Worm (Caenorhabditis elegans) whole organism, L2 larva: ENCODE measurements around the gene F42A6.2.

Experiments
- C34F6.9 ChIP-seq: fragments of 150-350 bp; optimal IDR thresholded peaks from 2 replicates; lab custom pipeline; 2014; ENCODE audit warnings: missing biosample characterization, missing genetic modification characterization
- F13H6.1 ChIP-seq: sonication (generic microtip); optimal IDR thresholded peaks from 2 replicates; lab custom pipeline; 2016; ENCODE audit warnings: missing genetic modification characterization, missing compliant biosample characterization
- R02D3.7 ChIP-seq: fragments of 150-350 bp; optimal IDR thresholded peaks from 2 replicates; lab custom pipeline; 2014; ENCODE audit warnings: missing biosample characterization, missing genetic modification characterization
- Y55F3AM.14 ChIP-seq: fragments of 200-800 bp; sonication (Bioruptor generic); optimal IDR thresholded peaks from 2 replicates; lab custom pipeline; 2018; ENCODE audit warnings: mild to moderate bottlenecking, missing genetic modification characterization, missing compliant biosample characterization
- ZK546.5 ChIP-seq: sonication (generic microtip); optimal IDR thresholded peaks from 2 replicates; lab custom pipeline; 2017; ENCODE audit warnings: missing biosample characterization, missing genetic modification characterization
- alr-1 ChIP-seq: fragments of 150-350 bp; optimal IDR thresholded peaks from 2 replicates; lab custom pipeline; 2014; ENCODE audit warnings: missing biosample characterization, missing genetic modification characterization
- aly-2 ChIP-seq: fragments of 150-350 bp; optimal IDR thresholded peaks from 2 replicates; lab custom pipeline; 2014; ENCODE audit warnings: missing biosample characterization, missing genetic modification characterization
- ama-1 ChIP-seq: fragments of 150-350 bp; optimal IDR thresholded peaks from 2 replicates; lab custom pipeline; 2018; ENCODE audit warnings: inconsistent platforms
- blmp-1 ChIP-seq: sonication (generic microtip); optimal IDR thresholded peaks from 2 replicates; lab custom pipeline; 2017; ENCODE audit warnings: missing genetic modification characterization, mild to moderate bottlenecking, missing compliant biosample characterization, antibody characterized with exemption, moderate library complexity; ENCODE audit not compliant: insufficient read depth
- ceh-16 ChIP-seq: fragments of 150-350 bp; optimal IDR thresholded peaks from 2 replicates; lab custom pipeline; 2014; ENCODE audit warnings: missing biosample characterization, missing genetic modification characterization
- ceh-82 ChIP-seq: fragments of 150-350 bp; optimal IDR thresholded peaks from 2 replicates; lab custom pipeline; 2014; ENCODE audit warnings: missing biosample characterization, missing genetic modification characterization
- crh-2 ChIP-seq: sonication (generic microtip); optimal IDR thresholded peaks from 2 replicates; lab custom pipeline; 2017; ENCODE audit warnings: missing biosample characterization, missing genetic modification characterization
- dmd-4 ChIP-seq: sonication (generic microtip); optimal IDR thresholded peaks from 2 replicates; lab custom pipeline; 2017; ENCODE audit warnings: missing biosample characterization, missing genetic modification characterization
- egl-27 ChIP-seq: sonication (generic microtip); optimal IDR thresholded peaks from 3 replicates; lab custom pipeline; 2017; ENCODE audit warnings: missing biosample characterization, missing genetic modification reagents, missing genetic modification characterization
- elt-1 ChIP-seq: fragments of 150-350 bp; optimal IDR thresholded peaks from 2 replicates; lab custom pipeline; 2014; ENCODE audit warnings: missing biosample characterization, missing genetic modification characterization
- elt-3 ChIP-seq: sonication (generic microtip); optimal IDR thresholded peaks from 2 replicates; lab custom pipeline; 2017; ENCODE audit warnings: missing biosample characterization, missing genetic modification characterization
- fos-1 ChIP-seq: fragments of 150-350 bp; optimal IDR thresholded peaks from 2 replicates; lab custom pipeline; 2014; ENCODE audit warnings: missing biosample characterization, missing genetic modification characterization
- gmeb-1 ChIP-seq: fragments of 150-350 bp; optimal IDR thresholded peaks from 2 replicates; lab custom pipeline; 2014; ENCODE audit warnings: missing biosample characterization, missing genetic modification characterization
- lin-11 ChIP-seq: fragments of 150-350 bp; sonication (generic microtip); optimal IDR thresholded peaks from 2 replicates; lab custom pipeline; 2014; ENCODE audit warnings: missing biosample characterization, missing genetic modification characterization, inconsistent platforms, mixed read lengths
- lin-13 ChIP-seq: fragments of 150-350 bp; optimal IDR thresholded peaks from 2 replicates; lab custom pipeline; 2014; ENCODE audit warnings: missing biosample characterization, missing genetic modification reagents, missing genetic modification characterization
- lin-39 ChIP-seq: fragments of 150-350 bp; optimal IDR thresholded peaks from 2 replicates; lab custom pipeline; 2014; ENCODE audit warnings: missing biosample characterization, missing genetic modification reagents, missing genetic modification characterization
- lsy-2 ChIP-seq, 2 experiments: fragments of 150-350 bp in 1 of 2; sonication (generic microtip) in 1 of 2; optimal IDR thresholded peaks; 2 replicates each; lab custom pipeline; 2014 to 2017; ENCODE audit warnings: missing biosample characterization in 2 of 2, missing genetic modification characterization in 2 of 2
- mab-5 ChIP-seq: fragments of 150-350 bp; optimal IDR thresholded peaks from 2 replicates; lab custom pipeline; 2014; ENCODE audit warnings: missing biosample characterization, missing genetic modification characterization
- mbf-1 ChIP-seq: sonication (generic microtip); optimal IDR thresholded peaks from 2 replicates; lab custom pipeline; 2017; ENCODE audit warnings: missing biosample characterization, missing genetic modification characterization
- mdl-1 ChIP-seq, 2 experiments: fragments of 150-350 bp in 1 of 2; sonication (generic microtip) in 1 of 2; optimal IDR thresholded peaks; 2 replicates each; lab custom pipeline; 2017; ENCODE audit warnings: missing biosample characterization in 2 of 2, missing genetic modification characterization in 2 of 2
- nhr-10 ChIP-seq: sonication (generic microtip); optimal IDR thresholded peaks from 2 replicates; lab custom pipeline; 2017; ENCODE audit warnings: missing biosample characterization, missing genetic modification characterization
- nhr-11 ChIP-seq: fragments of 150-350 bp; optimal IDR thresholded peaks from 2 replicates; lab custom pipeline; 2014; ENCODE audit warnings: missing biosample characterization, missing genetic modification characterization
- nhr-12 ChIP-seq: fragments of 150-350 bp; optimal IDR thresholded peaks from 2 replicates; lab custom pipeline; 2014; ENCODE audit warnings: missing biosample characterization, missing genetic modification characterization
- nhr-129 ChIP-seq: fragments of 150-350 bp; optimal IDR thresholded peaks from 2 replicates; lab custom pipeline; 2014; ENCODE audit warnings: missing biosample characterization, missing genetic modification characterization
- nhr-21 ChIP-seq: fragments of 150-350 bp; optimal IDR thresholded peaks from 2 replicates; lab custom pipeline; 2014; ENCODE audit warnings: missing biosample characterization, missing genetic modification characterization
- nhr-23 ChIP-seq: fragments of 150-350 bp; optimal IDR thresholded peaks from 2 replicates; lab custom pipeline; 2014; ENCODE audit warnings: missing biosample characterization, missing genetic modification reagents, missing genetic modification characterization
- nhr-237 ChIP-seq: fragments of 150-350 bp; optimal IDR thresholded peaks from 2 replicates; lab custom pipeline; 2014; ENCODE audit warnings: missing biosample characterization, missing genetic modification characterization
- nhr-25 ChIP-seq: fragments of 150-350 bp; sonication (generic microtip); optimal IDR thresholded peaks from 3 replicates; lab custom pipeline; 2014; ENCODE audit warnings: missing biosample characterization, missing genetic modification characterization
- nhr-6 ChIP-seq: fragments of 150-350 bp; optimal IDR thresholded peaks from 2 replicates; lab custom pipeline; 2014; ENCODE audit warnings: missing biosample characterization, missing genetic modification characterization
- nhr-77 ChIP-seq: fragments of 150-350 bp; optimal IDR thresholded peaks from 2 replicates; lab custom pipeline; 2014; ENCODE audit warnings: missing biosample characterization, missing genetic modification characterization
- peb-1 ChIP-seq: fragments of 150-350 bp; optimal IDR thresholded peaks from 2 replicates; lab custom pipeline; 2014; ENCODE audit warnings: missing biosample characterization, missing genetic modification characterization
- sem-4 ChIP-seq: fragments of 150-350 bp; optimal IDR thresholded peaks from 2 replicates; lab custom pipeline; 2014; ENCODE audit warnings: missing biosample characterization, missing genetic modification reagents, missing genetic modification characterization
- skn-1 ChIP-seq: sonication (generic microtip); optimal IDR thresholded peaks from 2 replicates; lab custom pipeline; 2017; ENCODE audit warnings: missing biosample characterization, missing genetic modification characterization
- sma-3 ChIP-seq: sonication (generic microtip); optimal IDR thresholded peaks from 2 replicates; lab custom pipeline; 2016; ENCODE audit warnings: missing genetic modification reagents, missing genetic modification characterization, missing compliant biosample characterization
- sma-9 ChIP-seq, 2 experiments: fragments of 150-350 bp in 1 of 2; sonication (generic microtip) in 1 of 2; optimal IDR thresholded peaks; 2 replicates each; lab custom pipeline; 2014 to 2016; ENCODE audit warnings: missing genetic modification characterization in 2 of 2, mild to moderate bottlenecking in 1 of 2, missing biosample characterization in 1 of 2, missing compliant biosample characterization in 1 of 2, missing genetic modification reagents in 1 of 2, moderate library complexity in 1 of 2
- snpc-4 ChIP-seq: fragments of 150-350 bp; optimal IDR thresholded peaks from 2 replicates; lab custom pipeline; 2014; ENCODE audit warnings: missing biosample characterization, missing genetic modification characterization
- unc-39 ChIP-seq: fragments of 150-350 bp; optimal IDR thresholded peaks from 2 replicates; lab custom pipeline; 2014; ENCODE audit warnings: missing biosample characterization, missing genetic modification characterization
- unc-55 ChIP-seq: fragments of 150-350 bp; sonication (generic microtip); optimal IDR thresholded peaks from 3 replicates; lab custom pipeline; 2014; ENCODE audit warnings: missing biosample characterization, missing genetic modification reagents, missing genetic modification characterization
- unc-62 ChIP-seq: fragments of 150-350 bp; optimal IDR thresholded peaks from 2 replicates; lab custom pipeline; 2014; ENCODE audit warnings: missing biosample characterization, missing genetic modification reagents, missing genetic modification characterization
- zag-1 ChIP-seq: fragments of 150-350 bp; optimal IDR thresholded peaks from 2 replicates; lab custom pipeline; 2014; ENCODE audit warnings: missing biosample characterization, missing genetic modification characterization
- ztf-1 ChIP-seq: fragments of 200-800 bp; sonication (Bioruptor generic); conservative IDR thresholded peaks from 2 replicates; pipeline ENCODE4 v1.3.6; 2022; ENCODE audit warnings: missing genetic modification characterization, missing compliant biosample characterization
- ztf-11 ChIP-seq: sonication (generic microtip); optimal IDR thresholded peaks from 2 replicates; lab custom pipeline; 2017; ENCODE audit warnings: missing biosample characterization, missing genetic modification characterization
- ztf-4 ChIP-seq: fragments of 150-350 bp; optimal IDR thresholded peaks from 2 replicates; lab custom pipeline; 2014; ENCODE audit warnings: missing biosample characterization, missing genetic modification characterization

F42A6.2 gene

DNA sequence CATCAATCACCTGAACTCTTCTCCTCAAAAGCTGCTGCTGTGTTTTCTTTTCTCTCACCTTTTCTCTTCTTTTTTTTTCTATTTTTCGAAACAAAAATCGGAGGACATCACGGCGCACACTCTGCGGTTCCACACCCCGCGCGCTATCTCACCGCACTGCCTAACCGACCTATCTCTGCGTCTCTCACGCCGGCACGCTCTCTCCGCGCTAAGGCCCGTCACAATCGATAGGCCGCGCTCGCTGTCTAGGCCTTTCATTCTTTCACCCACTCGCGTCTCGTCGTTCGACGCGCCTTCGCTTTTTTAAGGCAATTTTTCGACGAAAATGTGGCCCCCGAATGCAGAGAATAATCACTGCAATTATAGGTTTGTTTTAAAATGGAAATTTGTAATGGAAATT lies 30.0 kb upstream of the F42A6.2 start, which contains the start of gene zip-11:
zip-11 (plus strand) TSS at position 34 of the 400 bp plus-strand sequence.
- no peak for TF ChIP-seq aly-2 (tag; lab: Kevin White, UChicago)
- TF ChIP-seq nhr-21 (tag; lab: Kevin White, UChicago): peak; percentile 58
- no peak for TF ChIP-seq skn-1
- no peak for TF ChIP-seq elt-3
- no peak for TF ChIP-seq ZK546.5
- no peak for TF ChIP-seq lin-39 (tag; lab: Kevin White, UChicago)
- peak; percentile 44 for TF ChIP-seq lin-13 (GFP tag; lab: Kevin White, UChicago)
- no peak for TF ChIP-seq ceh-82
- TF ChIP-seq sem-4 (tag; lab: Kevin White, UChicago): no peak
- no peak for TF ChIP-seq nhr-12 (tag; lab: Kevin White, UChicago)
- no peak for TF ChIP-seq unc-62 (GFP tag; lab: Kevin White, UChicago)
- no peak for TF ChIP-seq elt-1 (tag; lab: Kevin White, UChicago)
- TF ChIP-seq nhr-11 (tag; lab: Kevin White, UChicago): no peak
- TF ChIP-seq mdl-1 (tag; optimal IDR thresholded peaks at IDR 0.05; lab: Kevin White, UChicago): peak in 1 of 2 experiments; percentile 63
- peak; percentile 69 for TF ChIP-seq C34F6.9 (tag; lab: Kevin White, UChicago)
- TF ChIP-seq ztf-1: no peak
- peak; percentile 78 for TF ChIP-seq sma-3 (GFP tag; lab: Kevin White, UChicago)
- peak; percentile 32 for TF ChIP-seq nhr-129 (tag; lab: Kevin White, UChicago)
- TF ChIP-seq snpc-4 (tag; lab: Kevin White, UChicago): no peak
- no peak for TF ChIP-seq mbf-1 (tag; lab: Kevin White, UChicago)
- TF ChIP-seq unc-39 (tag; lab: Kevin White, UChicago): no peak
- TF ChIP-seq alr-1 (tag; lab: Kevin White, UChicago): no peak
- TF ChIP-seq F13H6.1 (tag; lab: Kevin White, UChicago): peak; percentile 64
- peak; percentile 63 for TF ChIP-seq unc-55
- TF ChIP-seq blmp-1 (tag; lab: Kevin White, UChicago): peak; percentile 18
- TF ChIP-seq lin-11: no peak
- no peak for TF ChIP-seq ama-1 (lab: Kevin White, UChicago)
- TF ChIP-seq ceh-16 (tag; lab: Kevin White, UChicago): no peak
- peak; percentile 54 for TF ChIP-seq nhr-25 (tag; lab: Kevin White, UChicago)
- no peak for TF ChIP-seq nhr-6 (tag; lab: Kevin White, UChicago)
- TF ChIP-seq ztf-4 (tag; lab: Kevin White, UChicago): no peak
- TF ChIP-seq nhr-10: no peak
- TF ChIP-seq zag-1 (tag; lab: Kevin White, UChicago): no peak
- no peak for TF ChIP-seq Y55F3AM.14 (GFP tag; lab: Kevin White, UChicago)
- peak; percentile 51 to 77 for TF ChIP-seq lsy-2 (tag; optimal IDR thresholded peaks at IDR 0.05; lab: Kevin White, UChicago)
- no peak for TF ChIP-seq peb-1
- no peak for TF ChIP-seq nhr-77 (tag; lab: Kevin White, UChicago)
- TF ChIP-seq fos-1 (tag; lab: Kevin White, UChicago): peak; percentile 21
- peak; percentile 64 for TF ChIP-seq gmeb-1 (tag; lab: Kevin White, UChicago)
- no peak for TF ChIP-seq egl-27 (tag; lab: Kevin White, UChicago)
- TF ChIP-seq dmd-4 (tag; lab: Kevin White, UChicago): no peak
- TF ChIP-seq ztf-11: no peak
- no peak for TF ChIP-seq R02D3.7 (tag; lab: Kevin White, UChicago)
- TF ChIP-seq mab-5 (tag; lab: Kevin White, UChicago): peak; percentile 32
- peak; percentile 43 for TF ChIP-seq sma-9 (GFP tag; optimal IDR thresholded peaks at IDR 0.05; lab: Kevin White, UChicago)
- TF ChIP-seq sma-9 (tag; optimal IDR thresholded peaks at IDR 0.05; lab: Kevin White, UChicago): no peak
- no peak for TF ChIP-seq nhr-23 (tag; lab: Kevin White, UChicago)
- no peak for TF ChIP-seq nhr-237 (tag; lab: Kevin White, UChicago)
- peak; percentile 13 for TF ChIP-seq crh-2
